Fruit fly (Drosophila melanogaster) whole organism, embryonic: ENCODE measurements around the gene CG15208.

Experiments
- Abd-B ChIP-seq: fragments of 200-800 bp; sonication (Bioruptor generic); optimal IDR thresholded peaks from 2 replicates; lab custom pipeline; 2018; ENCODE audit warnings: missing biosample characterization, mild to moderate bottlenecking, missing genetic modification characterization, moderate library complexity
- Aef1 ChIP-seq: fragments of 200-800 bp; sonication (Bioruptor generic); IDR thresholded peaks from 3 replicates; pipeline ENCODE4 v1.3.6; 2022; ENCODE audit warnings: missing biosample characterization, missing genetic modification characterization
- CG1024 ChIP-seq: fragments of 200-800 bp; sonication (Bioruptor generic); IDR thresholded peaks from 2 replicates; pipeline ENCODE4 v1.3.6; 2022; ENCODE audit warnings: missing biosample characterization, missing genetic modification characterization
- CG10654 ChIP-seq: fragments of 200-800 bp; sonication (Bioruptor generic); optimal IDR thresholded peaks from 2 replicates; lab custom pipeline; 2016; ENCODE audit warnings: missing biosample characterization, missing genetic modification characterization
- CG12942 ChIP-seq: fragments of 200-800 bp; sonication (Bioruptor generic); optimal IDR thresholded peaks from 3 replicates; lab custom pipeline; 2016; ENCODE audit warnings: missing biosample characterization, missing genetic modification characterization
- CG13624 ChIP-seq: fragments of 200-800 bp; sonication (Bioruptor generic); optimal IDR thresholded peaks from 2 replicates; lab custom pipeline; 2016; ENCODE audit warnings: missing biosample characterization, missing genetic modification characterization
- CG13894 ChIP-seq: fragments of 200-800 bp; sonication (Bioruptor generic); optimal IDR thresholded peaks from 3 replicates; lab custom pipeline; 2018; ENCODE audit warnings: missing biosample characterization, mild to moderate bottlenecking, missing genetic modification characterization, moderate library complexity
- CG14441 ChIP-seq: fragments of 200-800 bp; sonication (Bioruptor generic); IDR thresholded peaks from 2 replicates; pipeline ENCODE4 v1.3.6; 2022; ENCODE audit warnings: missing biosample characterization, missing genetic modification characterization
- CG14710 ChIP-seq: fragments of 200-800 bp; sonication (Bioruptor generic); optimal IDR thresholded peaks from 3 replicates; lab custom pipeline; 2019; ENCODE audit warnings: missing biosample characterization, mild to moderate bottlenecking, missing genetic modification characterization, moderate library complexity
- CG14860 ChIP-seq: fragments of 200-800 bp; sonication (Bioruptor generic); IDR thresholded peaks from 3 replicates; pipeline ENCODE4 v1.3.6; 2022; ENCODE audit warnings: missing biosample characterization, missing genetic modification characterization; ENCODE audit not compliant: partially characterized antibody
- CG15601 ChIP-seq: fragments of 200-800 bp; sonication (Bioruptor generic); optimal IDR thresholded peaks from 3 replicates; lab custom pipeline; 2019; ENCODE audit warnings: missing biosample characterization, mild to moderate bottlenecking, missing genetic modification characterization, moderate library complexity
- CG1603 ChIP-seq: fragments of 200-800 bp; sonication (Bioruptor generic); optimal IDR thresholded peaks from 2 replicates; lab custom pipeline; 2019; ENCODE audit warnings: missing biosample characterization, mild to moderate bottlenecking, missing genetic modification characterization, moderate library complexity
- CG17186 ChIP-seq: fragments of 200-800 bp; sonication (Bioruptor generic); optimal IDR thresholded peaks from 3 replicates; lab custom pipeline; 2017; ENCODE audit warnings: missing biosample characterization, missing genetic modification reagents, missing genetic modification characterization
- CG3163 ChIP-seq: fragments of 200-800 bp; sonication (Bioruptor generic); optimal IDR thresholded peaks from 3 replicates; lab custom pipeline; 2016; ENCODE audit warnings: missing biosample characterization, missing genetic modification characterization
- CG3281 ChIP-seq: fragments of 200-800 bp; sonication (Bioruptor generic); optimal IDR thresholded peaks from 3 replicates; lab custom pipeline; 2017; ENCODE audit warnings: missing biosample characterization, mild to moderate bottlenecking, missing genetic modification characterization
- CG34224 ChIP-seq: fragments of 200-800 bp; sonication (Bioruptor generic); IDR thresholded peaks from 3 replicates; pipeline ENCODE4 v1.3.6; 2022; ENCODE audit warnings: missing biosample characterization, missing genetic modification characterization; ENCODE audit not compliant: partially characterized antibody
- CG3847 ChIP-seq: fragments of 200-800 bp; sonication (Bioruptor generic); IDR thresholded peaks from 2 replicates; pipeline ENCODE4 v1.3.6; 2022; ENCODE audit warnings: missing biosample characterization, missing genetic modification characterization
- CG4617 ChIP-seq: fragments of 200-800 bp; sonication (Bioruptor generic); optimal IDR thresholded peaks from 3 replicates; lab custom pipeline; 2016; ENCODE audit warnings: missing biosample characterization, missing genetic modification characterization, borderline replicate concordance
- CG6683 ChIP-seq: fragments of 200-800 bp; sonication (Bioruptor generic); optimal IDR thresholded peaks from 2 replicates; lab custom pipeline; 2017; ENCODE audit warnings: missing biosample characterization, mild to moderate bottlenecking, missing genetic modification characterization, missing genetic modification reagents
- CHES-1-like ChIP-seq: fragments of 200-800 bp; sonication (Bioruptor generic); optimal IDR thresholded peaks from 2 replicates; lab custom pipeline; 2016; ENCODE audit warnings: missing biosample characterization, missing genetic modification characterization
- CoRest ChIP-seq: fragments of 200-800 bp; sonication (Bioruptor generic); optimal IDR thresholded peaks from 3 replicates; lab custom pipeline; 2018; ENCODE audit warnings: missing biosample characterization, mild to moderate bottlenecking, missing genetic modification characterization, moderate library complexity
- Dbx ChIP-seq: fragments of 200-800 bp; sonication (Bioruptor generic); IDR thresholded peaks from 3 replicates; pipeline ENCODE4 v1.3.6; 2022; ENCODE audit warnings: missing biosample characterization, missing genetic modification characterization
- Dref ChIP-seq: fragments of 200-800 bp; sonication (Bioruptor generic); IDR thresholded peaks from 2 replicates; pipeline ENCODE4 v1.3.6; 2022; ENCODE audit warnings: missing biosample characterization, missing genetic modification characterization
- Eip74EF ChIP-seq, 2 experiments: fragments of 200-800 bp in 1 of 2; fragments of >200 bp in 1 of 2; sonication (Bioruptor generic) in 1 of 2; optimal IDR thresholded peaks; 2 replicates each; lab custom pipeline; 2017 to 2019; ENCODE audit warnings: missing biosample characterization in 2 of 2, missing genetic modification characterization in 2 of 2, mild to moderate bottlenecking in 1 of 2, moderate library complexity in 1 of 2
- HHEX ChIP-seq: fragments of 200-800 bp; sonication (Bioruptor generic); optimal IDR thresholded peaks from 3 replicates; lab custom pipeline; 2017; ENCODE audit warnings: missing biosample characterization, mild to moderate bottlenecking, missing genetic modification characterization, missing genetic modification reagents
- Lhr ChIP-seq: fragments of 200-800 bp; sonication (Bioruptor generic); optimal IDR thresholded peaks from 3 replicates; lab custom pipeline; 2017; ENCODE audit warnings: mild to moderate bottlenecking, missing biosample characterization, missing genetic modification reagents, missing genetic modification characterization
- MBD-R2 ChIP-seq: fragments of 200-800 bp; sonication (Bioruptor generic); IDR thresholded peaks from 2 replicates; pipeline ENCODE4 v1.3.6; 2022; ENCODE audit warnings: missing biosample characterization, missing genetic modification characterization
- MESR4 ChIP-seq: fragments of 200-800 bp; sonication (Bioruptor generic); optimal IDR thresholded peaks from 2 replicates; lab custom pipeline; 2018; ENCODE audit warnings: missing biosample characterization, mild to moderate bottlenecking, missing genetic modification characterization, moderate library complexity
- Meics ChIP-seq: fragments of 200-800 bp; sonication (Bioruptor generic); optimal IDR thresholded peaks from 2 replicates; lab custom pipeline; 2017; ENCODE audit warnings: missing biosample characterization, mild to moderate bottlenecking, missing genetic modification characterization
- Nf-YB ChIP-seq: fragments of 200-800 bp; sonication (Bioruptor generic); optimal IDR thresholded peaks from 3 replicates; lab custom pipeline; 2019; ENCODE audit warnings: missing biosample characterization, mild to moderate bottlenecking, missing genetic modification characterization, moderate library complexity
- Opbp ChIP-seq: fragments of 200-800 bp; sonication (Bioruptor generic); IDR thresholded peaks from 3 replicates; pipeline ENCODE4 v1.3.6; 2022; ENCODE audit warnings: missing biosample characterization, missing genetic modification characterization; ENCODE audit not compliant: partially characterized antibody
- Poxn ChIP-seq: fragments of 200-800 bp; sonication (Bioruptor generic); IDR thresholded peaks from 2 replicates; pipeline ENCODE4 v1.3.6; 2022; ENCODE audit warnings: missing biosample characterization, missing genetic modification characterization
- Six4 ChIP-seq: fragments of 200-800 bp; sonication (Bioruptor generic); optimal IDR thresholded peaks from 2 replicates; lab custom pipeline; 2016; ENCODE audit warnings: missing biosample characterization, missing genetic modification characterization
- Sry-β ChIP-seq: fragments of 200-800 bp; sonication (Bioruptor generic); optimal IDR thresholded peaks from 2 replicates; lab custom pipeline; 2018; ENCODE audit warnings: missing biosample characterization, mild to moderate bottlenecking, missing genetic modification characterization, moderate library complexity
- ara ChIP-seq: fragments of 200-800 bp; sonication (Bioruptor generic); IDR thresholded peaks from 2 replicates; pipeline ENCODE4 v1.3.6; 2022; ENCODE audit warnings: missing biosample characterization, missing genetic modification characterization
- bigmax ChIP-seq: fragments of 200-800 bp; sonication (Bioruptor generic); optimal IDR thresholded peaks from 2 replicates; lab custom pipeline; 2018; ENCODE audit warnings: missing biosample characterization, mild to moderate bottlenecking, missing genetic modification characterization
- cad ChIP-seq: fragments of >200 bp; optimal IDR thresholded peaks from 2 replicates; lab custom pipeline; 2017; ENCODE audit warnings: missing biosample characterization, missing genetic modification characterization
- chif ChIP-seq, 2 experiments: fragments of 200-800 bp; sonication (Bioruptor generic); optimal IDR thresholded peaks; 3 replicates each; lab custom pipeline; 2016; ENCODE audit warnings: missing biosample characterization in 2 of 2, missing genetic modification characterization in 2 of 2
- cwo ChIP-seq: fragments of 200-800 bp; sonication (Bioruptor generic); optimal IDR thresholded peaks from 3 replicates; lab custom pipeline; 2017; ENCODE audit warnings: missing biosample characterization, missing genetic modification characterization, mild to moderate bottlenecking, moderate library complexity, missing genetic modification reagents
- emc ChIP-seq: fragments of 200-800 bp; sonication (Bioruptor generic); optimal IDR thresholded peaks from 2 replicates; lab custom pipeline; 2016; ENCODE audit warnings: missing biosample characterization, missing genetic modification characterization
- ind ChIP-seq: fragments of 200-800 bp; sonication (Bioruptor generic); optimal IDR thresholded peaks from 3 replicates; lab custom pipeline; 2016; ENCODE audit warnings: missing biosample characterization, missing genetic modification characterization
- luna ChIP-seq: fragments of 200-800 bp; sonication (Bioruptor generic); optimal IDR thresholded peaks from 2 replicates; lab custom pipeline; 2016; ENCODE audit warnings: missing biosample characterization, missing genetic modification characterization
- odd ChIP-seq: fragments of 200-800 bp; sonication (Bioruptor generic); optimal IDR thresholded peaks from 2 replicates; lab custom pipeline; 2017; ENCODE audit warnings: missing biosample characterization, mild to moderate bottlenecking, missing genetic modification characterization
- repo ChIP-seq: fragments of 200-800 bp; sonication (Bioruptor generic); optimal IDR thresholded peaks from 2 replicates; lab custom pipeline; 2016; ENCODE audit warnings: missing biosample characterization, missing genetic modification characterization
- rib ChIP-seq: fragments of 200-800 bp; sonication (Bioruptor generic); IDR thresholded peaks from 2 replicates; pipeline ENCODE4 v1.3.6; 2022; ENCODE audit warnings: missing biosample characterization, missing genetic modification characterization
- row ChIP-seq: fragments of 200-800 bp; sonication (Bioruptor generic); IDR thresholded peaks from 3 replicates; pipeline ENCODE4 v1.3.6; 2022; ENCODE audit warnings: missing biosample characterization, missing genetic modification characterization
- so ChIP-seq: fragments of 200-800 bp; sonication (Bioruptor generic); IDR thresholded peaks from 3 replicates; pipeline ENCODE4 v1.3.6; 2022; ENCODE audit warnings: missing biosample characterization, missing genetic modification characterization
- toy ChIP-seq: fragments of 200-800 bp; sonication (Bioruptor generic); IDR thresholded peaks from 2 replicates; pipeline ENCODE4 v1.3.6; 2022; ENCODE audit warnings: missing biosample characterization, missing genetic modification characterization
- wor ChIP-seq: fragments of 200-800 bp; sonication (Bioruptor generic); IDR thresholded peaks from 2 replicates; pipeline ENCODE4 v1.3.6; 2022; ENCODE audit warnings: missing biosample characterization, missing genetic modification characterization
- zfh1 ChIP-seq: fragments of 200-800 bp; sonication (Bioruptor generic); IDR thresholded peaks from 3 replicates; pipeline ENCODE4 v1.3.6; 2022; ENCODE audit warnings: missing biosample characterization, missing genetic modification characterization

Gene CG15208

dm6 chrX:10936599-10936998 is 36.8 kb downstream of the CG15208 start (continued):
- peak; percentile 91 for TF ChIP-seq so (GFP tag; lab: Robert Waterston, UW)
- no peak for TF ChIP-seq MESR4 (GFP tag; lab: Kevin White, UChicago)
- peak; percentile 62 for TF ChIP-seq CG14710 (tag; lab: Kevin White, UChicago)
- TF ChIP-seq CG3847 (GFP tag; lab: Robert Waterston, UW), result peak; percentile 74
- TF ChIP-seq CHES-1-like (GFP tag; lab: Kevin White, UChicago), result peak; percentile 73
- no peak for TF ChIP-seq luna (GFP tag; lab: Kevin White, UChicago)
- peak; percentile 70; the same call in 1 of the 2 replicates for TF ChIP-seq CG1024
- TF ChIP-seq MBD-R2, result peak; percentile 63; the same call in 1 of the 2 replicates
- no peak for TF ChIP-seq bigmax (GFP tag; lab: Kevin White, UChicago)
- peak; percentile 62 for TF ChIP-seq CG15601 (tag; lab: Kevin White, UChicago)
- TF ChIP-seq CG3163 (GFP tag; lab: Kevin White, UChicago), result peak; percentile 45
- TF ChIP-seq Opbp (GFP tag; lab: Robert Waterston, UW), result no peak
- TF ChIP-seq wor, result peak; percentile 78
- TF ChIP-seq CoRest (tag; lab: Kevin White, UChicago), result peak; percentile 86
- TF ChIP-seq cwo (GFP tag; lab: Kevin White, UChicago), result peak; percentile 76
- no peak for TF ChIP-seq CG34224 (GFP tag; lab: Robert Waterston, UW)
- TF ChIP-seq cad (GFP tag; lab: Kevin White, UChicago), result no peak
- peak; percentile 55 for TF ChIP-seq Nf-YB (GFP tag; lab: Kevin White, UChicago)
- peak; percentile 88 for TF ChIP-seq CG1603
- peak; percentile 84 for TF ChIP-seq row (GFP tag; lab: Robert Waterston, UW)
- peak; percentile 80 for TF ChIP-seq CG13624 (GFP tag; lab: Kevin White, UChicago)
- no peak for TF ChIP-seq CG17186
- peak; percentile 74 for TF ChIP-seq repo (GFP tag; lab: Kevin White, UChicago)
- no peak for TF ChIP-seq Poxn (GFP tag; lab: Robert Waterston, UW)
- TF ChIP-seq CG10654 (GFP tag; lab: Kevin White, UChicago), result peak; percentile 67
- TF ChIP-seq Aef1 (GFP tag; lab: Robert Waterston, UW), result peak; percentile 86
- TF ChIP-seq Meics, result peak; percentile 82
- TF ChIP-seq rib, result peak; percentile 67; the same call in 1 of the 2 replicates
- TF ChIP-seq Sry-β (GFP tag; lab: Kevin White, UChicago), result no peak
- TF ChIP-seq odd, result peak; percentile 80
- TF ChIP-seq Eip74EF (GFP tag; optimal IDR thresholded peaks at IDR 0.05; lab: Kevin White, UChicago), result peak in 1 of 2 experiments; percentile 80
- TF ChIP-seq ara (GFP tag; lab: Robert Waterston, UW), result peak; percentile 61; the same call in 1 of the 2 replicates
- TF ChIP-seq CG12942 (GFP tag; lab: Kevin White, UChicago), result peak; percentile 76
- TF ChIP-seq Dbx (GFP tag; lab: Robert Waterston, UW), result peak; percentile 74; the same call in 2 of the 3 replicates
- peak; percentile 84 for TF ChIP-seq ind (GFP tag; lab: Kevin White, UChicago)
- TF ChIP-seq CG6683 (GFP tag; lab: Kevin White, UChicago), result no peak
- peak; percentile 39 for TF ChIP-seq emc (GFP tag; lab: Kevin White, UChicago)
- TF ChIP-seq toy (GFP tag; lab: Robert Waterston, UW), result peak; percentile 68
- no peak for TF ChIP-seq Dref (GFP tag; lab: Robert Waterston, UW)
- peak; percentile 30 for TF ChIP-seq CG4617
- TF ChIP-seq HHEX (GFP tag; lab: Kevin White, UChicago), result peak; percentile 79
- TF ChIP-seq CG13894 (tag; lab: Kevin White, UChicago), result no peak
- peak; percentile 72 for TF ChIP-seq Abd-B
- peak; percentile 16 for TF ChIP-seq Lhr (GFP tag; lab: Kevin White, UChicago)
- TF ChIP-seq CG3281 (GFP tag; lab: Kevin White, UChicago), result peak; percentile 75
- peak; percentile 79 for TF ChIP-seq zfh1 (GFP tag; lab: Robert Waterston, UW)
- peak; percentile 72 to 83 for TF ChIP-seq chif (GFP tag; optimal IDR thresholded peaks at IDR 0.05; lab: Kevin White, UChicago)
- TF ChIP-seq CG14441 (GFP tag; lab: Robert Waterston, UW), result peak; percentile 88
- TF ChIP-seq Six4 (GFP tag; lab: Kevin White, UChicago), result peak; percentile 79
- no peak for TF ChIP-seq CG14860 (GFP tag; lab: Robert Waterston, UW)
